Fruit fly (Drosophila melanogaster) whole organism, wandering third instar larva: ENCODE data around the gene BG642312.

Source experiments
- Abd-B ChIP-seq: fragments of >200 bp; optimal IDR thresholded peaks from 2 replicates; lab custom pipeline; 2017; ENCODE audit warnings: missing biosample characterization, missing genetic modification characterization
- CG32264 ChIP-seq: fragments of 200-800 bp; sonication (Bioruptor generic); optimal IDR thresholded peaks from 2 replicates; lab custom pipeline; 2016; ENCODE audit warnings: missing biosample characterization, missing genetic modification characterization
- CG9705 ChIP-seq: fragments of 200-800 bp; sonication (Bioruptor generic); optimal IDR thresholded peaks from 2 replicates; lab custom pipeline; 2018; ENCODE audit warnings: missing biosample characterization, mild to moderate bottlenecking, missing genetic modification characterization
- CrebA ChIP-seq: fragments of 200-800 bp; sonication (Bioruptor generic); optimal IDR thresholded peaks from 2 replicates; lab custom pipeline; 2016; ENCODE audit warnings: missing biosample characterization, mild to moderate bottlenecking, missing genetic modification characterization, borderline replicate concordance
- Dfd ChIP-seq: fragments of >200 bp; optimal IDR thresholded peaks from 2 replicates; lab custom pipeline; 2017; ENCODE audit warnings: missing biosample characterization, missing genetic modification characterization
- GATAd ChIP-seq: sonication (Bioruptor generic); optimal IDR thresholded peaks from 2 replicates; lab custom pipeline; 2016; ENCODE audit warnings: missing biosample characterization, missing genetic modification characterization
- HLH106 ChIP-seq: fragments of 200-800 bp; optimal IDR thresholded peaks from 3 replicates; lab custom pipeline; 2019; ENCODE audit warnings: missing biosample characterization, mild to moderate bottlenecking, missing genetic modification characterization, moderate library complexity
- Hnf4 ChIP-seq: fragments of 200-800 bp; sonication (Bioruptor generic); optimal IDR thresholded peaks from 2 replicates; lab custom pipeline; 2016; ENCODE audit warnings: missing biosample characterization, mild to moderate bottlenecking, missing genetic modification characterization
- Hr78 ChIP-seq: fragments of >200 bp; optimal IDR thresholded peaks from 2 replicates; lab custom pipeline; 2017; ENCODE audit warnings: missing biosample characterization, missing genetic modification characterization
- Hr83 ChIP-seq: fragments of 200-300 bp; sonication (Bioruptor generic); optimal IDR thresholded peaks from 2 replicates; lab custom pipeline; 2016; ENCODE audit warnings: missing biosample characterization, mild to moderate bottlenecking, missing genetic modification characterization, moderate library complexity; ENCODE audit not compliant: poor library complexity, severe bottlenecking
- Mio ChIP-seq: sonication (Bioruptor generic); optimal IDR thresholded peaks from 2 replicates; lab custom pipeline; 2016; ENCODE audit warnings: missing biosample characterization, missing genetic modification characterization
- Myc ChIP-seq: fragments of >200 bp; optimal IDR thresholded peaks from 2 replicates; lab custom pipeline; 2017
- N ChIP-seq: fragments of >200 bp; optimal IDR thresholded peaks from 2 replicates; lab custom pipeline; 2018; ENCODE audit warnings: missing biosample characterization, missing external identifiers, missing genetic modification characterization
- OdsH ChIP-seq: fragments of 200-800 bp; sonication (Bioruptor generic); optimal IDR thresholded peaks from 2 replicates; lab custom pipeline; 2016; ENCODE audit warnings: missing biosample characterization, mild to moderate bottlenecking, missing genetic modification characterization
- Rel ChIP-seq, 2 experiments: fragments of 200-800 bp; sonication (Bioruptor generic) in 1 of 2; optimal IDR thresholded peaks; 2 replicates in 1 of 2; 3 replicates in 1 of 2; lab custom pipeline; 2016 to 2019; ENCODE audit warnings: mild to moderate bottlenecking in 2 of 2, missing biosample characterization in 2 of 2, missing genetic modification characterization in 2 of 2, moderate library complexity in 1 of 2
- Sp1 ChIP-seq: fragments of 200-800 bp; sonication (Bioruptor generic); optimal IDR thresholded peaks from 3 replicates; lab custom pipeline; 2019; ENCODE audit warnings: missing biosample characterization, mild to moderate bottlenecking, missing genetic modification characterization, moderate library complexity
- Vsx2 ChIP-seq: fragments of 200-300, 225-300 bp; sonication (Bioruptor generic); optimal IDR thresholded peaks from 2 replicates; lab custom pipeline; 2018; ENCODE audit warnings: missing biosample characterization, missing genetic modification characterization; ENCODE audit not compliant: partially characterized antibody
- br ChIP-seq: fragments of 200-800 bp; sonication (Bioruptor generic); optimal IDR thresholded peaks from 2 replicates; lab custom pipeline; 2016; ENCODE audit warnings: missing biosample characterization, missing genetic modification characterization
- brk ChIP-seq: fragments of 200-800 bp; sonication (Bioruptor generic); optimal IDR thresholded peaks from 2 replicates; lab custom pipeline; 2016; ENCODE audit warnings: missing biosample characterization, mild to moderate bottlenecking, missing genetic modification characterization
- dl ChIP-seq, 2 experiments: fragments of 175-275, 200-275 bp in 1 of 2; fragments of 200-275 bp in 1 of 2; sonication (Bioruptor generic); optimal IDR thresholded peaks; lab custom pipeline; 2018; ENCODE audit warnings: mild to moderate bottlenecking in 2 of 2, missing biosample characterization in 2 of 2, missing genetic modification characterization in 2 of 2, moderate library complexity in 2 of 2; ENCODE audit not compliant: partially characterized antibody in 2 of 2, insufficient read depth in 1 of 2
- dmrt93B ChIP-seq: fragments of 200-800 bp; sonication (Bioruptor generic); optimal IDR thresholded peaks from 2 replicates; lab custom pipeline; 2018; ENCODE audit warnings: missing biosample characterization, mild to moderate bottlenecking, missing genetic modification characterization
- dsf ChIP-seq: sonication (Bioruptor generic); optimal IDR thresholded peaks from 2 replicates; lab custom pipeline; 2016; ENCODE audit warnings: missing biosample characterization, missing genetic modification characterization, borderline replicate concordance
- ey ChIP-seq: fragments of 200-800 bp; sonication (Bioruptor generic); optimal IDR thresholded peaks from 2 replicates; lab custom pipeline; 2016; ENCODE audit warnings: missing biosample characterization, missing genetic modification characterization
- foxo ChIP-seq, 2 experiments: fragments of 200-800 bp; sonication (Bioruptor generic); optimal IDR thresholded peaks; 2 replicates in 1 of 2; 3 replicates in 1 of 2; lab custom pipeline; 2016 to 2017; ENCODE audit warnings: missing biosample characterization in 2 of 2, missing genetic modification characterization in 2 of 2
- fru ChIP-seq: fragments of 200-800 bp; sonication (Bioruptor generic); optimal IDR thresholded peaks from 3 replicates; lab custom pipeline; 2016; ENCODE audit warnings: missing biosample characterization, mild to moderate bottlenecking, missing genetic modification characterization
- h ChIP-seq: fragments of 200-800 bp; sonication (Bioruptor generic); optimal IDR thresholded peaks from 3 replicates; lab custom pipeline; 2016; ENCODE audit warnings: missing biosample characterization, mild to moderate bottlenecking, missing genetic modification characterization
- jim ChIP-seq: fragments of 175-275, 200-325 bp; sonication (Bioruptor generic); optimal IDR thresholded peaks from 2 replicates; lab custom pipeline; 2016; ENCODE audit warnings: missing biosample characterization, mild to moderate bottlenecking, missing genetic modification characterization
- lola ChIP-seq: fragments of >200 bp; optimal IDR thresholded peaks from 2 replicates; lab custom pipeline; 2017; ENCODE audit warnings: missing biosample characterization, missing genetic modification characterization
- psq ChIP-seq: fragments of 200-800 bp; sonication (Bioruptor generic); optimal IDR thresholded peaks from 3 replicates; lab custom pipeline; 2017; ENCODE audit warnings: missing biosample characterization, mild to moderate bottlenecking, missing genetic modification characterization, moderate library complexity
- rgr ChIP-seq: fragments of 200-800 bp; sonication (Bioruptor generic); optimal IDR thresholded peaks from 3 replicates; lab custom pipeline; 2016; ENCODE audit warnings: missing biosample characterization, mild to moderate bottlenecking, missing genetic modification characterization
- sage ChIP-seq: fragments of 200-800 bp; sonication (Bioruptor generic); optimal IDR thresholded peaks from 2 replicates; lab custom pipeline; 2016; ENCODE audit warnings: missing biosample characterization, mild to moderate bottlenecking, missing genetic modification characterization
- sv ChIP-seq: fragments of 200-800 bp; sonication (Bioruptor generic); optimal IDR thresholded peaks from 3 replicates; lab custom pipeline; 2016; ENCODE audit warnings: missing biosample characterization, missing genetic modification characterization
- tai ChIP-seq: sonication (Bioruptor generic); optimal IDR thresholded peaks from 2 replicates; lab custom pipeline; 2016; ENCODE audit warnings: missing biosample characterization, missing genetic modification characterization
- usp ChIP-seq: fragments of >200 bp; optimal IDR thresholded peaks from 2 replicates; lab custom pipeline; 2017; ENCODE audit warnings: missing biosample characterization, missing genetic modification characterization
- woc ChIP-seq: sonication (Bioruptor generic); optimal IDR thresholded peaks from 2 replicates; lab custom pipeline; 2016; ENCODE audit warnings: missing biosample characterization, mild to moderate bottlenecking, missing genetic modification characterization

Gene BG642312

dm6 chr3L:6270283-6270682 lies 37.1 kb upstream of the BG642312 start (continued):
- TF ChIP-seq usp: no peak
- no peak for TF ChIP-seq sage (GFP tag; lab: Kevin White, UChicago)

dm6 chr3L:6269003-6269402 lies 35.8 kb upstream of the BG642312 start:
- no peak for TF ChIP-seq dl (GFP tag; optimal IDR thresholded peaks at IDR 0.05; lab: Kevin White, UChicago; ENCODE audit: insufficient read depth in 1 of 2, partially characterized antibody in 2 of 2)
- TF ChIP-seq woc (GFP tag; lab: Kevin White, UChicago): peak; percentile 2
- no peak for TF ChIP-seq Mio (GFP tag; lab: Kevin White, UChicago)
- TF ChIP-seq Abd-B: no peak
- no peak for TF ChIP-seq lola (GFP tag; lab: Kevin White, UChicago)
- peak; percentile 49 for TF ChIP-seq fru (GFP tag; lab: Kevin White, UChicago)
- no peak for TF ChIP-seq dmrt93B (GFP tag; lab: Kevin White, UChicago)
- peak in 1 of 2 experiments; percentile 50 for TF ChIP-seq foxo (GFP tag; optimal IDR thresholded peaks at IDR 0.05; lab: Kevin White, UChicago)
- no peak for TF ChIP-seq usp
- TF ChIP-seq N (GFP tag; lab: Kevin White, UChicago): no peak
- TF ChIP-seq psq: peak; percentile 11
- peak; percentile 3 for TF ChIP-seq Sp1 (GFP tag; lab: Kevin White, UChicago)
- TF ChIP-seq Dfd (GFP tag; lab: Kevin White, UChicago): no peak
- TF ChIP-seq CG9705 (GFP tag; lab: Kevin White, UChicago): no peak
- TF ChIP-seq Vsx2 (GFP tag; lab: Kevin White, UChicago): no peak
- peak; percentile 42 for TF ChIP-seq ey
- TF ChIP-seq Myc: no peak
- peak; percentile 14 for TF ChIP-seq HLH106 (tag; lab: Kevin White, UChicago)
- peak; percentile 25 for TF ChIP-seq OdsH (GFP tag; lab: Kevin White, UChicago)
- TF ChIP-seq brk: no peak
- TF ChIP-seq jim (GFP tag; lab: Kevin White, UChicago): no peak
- TF ChIP-seq h (GFP tag; lab: Kevin White, UChicago): peak; percentile 55
- TF ChIP-seq rgr (GFP tag; lab: Kevin White, UChicago): peak; percentile 26
- TF ChIP-seq dsf (GFP tag; lab: Kevin White, UChicago): no peak
- peak; percentile 26 for TF ChIP-seq br (GFP tag; lab: Kevin White, UChicago)

- TF ChIP-seq GATAd (GFP tag; lab: Kevin White, UChicago) (no peak), Mio (GFP tag; lab: Kevin White, UChicago) (no peak), Hr78 (GFP tag; lab: Kevin White, UChicago) (no peak), Dfd (GFP tag; lab: Kevin White, UChicago) (no peak), tai (GFP tag; lab: Kevin White, UChicago) (no peak), Myc (no peak), sage (GFP tag; lab: Kevin White, UChicago) (no peak), Hr83 (GFP tag; lab: Kevin White, UChicago) (no peak), Rel (GFP tag; optimal IDR thresholded peaks at IDR 0.05; lab: Kevin White, UChicago) (no peak), Rel (tag; optimal IDR thresholded peaks at IDR 0.05; lab: Kevin White, UChicago) (no peak), OdsH (GFP tag; lab: Kevin White, UChicago) (no peak), CG32264 (GFP tag; lab: Kevin White, UChicago) (no peak), rgr (GFP tag; lab: Kevin White, UChicago) (no peak), Sp1 (GFP tag; lab: Kevin White, UChicago) (no peak), Vsx2 (GFP tag; lab: Kevin White, UChicago) (no peak), psq (no peak), usp (no peak), CrebA (GFP tag; lab: Kevin White, UChicago) (no peak), sv (no peak)
Observed at dm6 chr3L:6268076-6268475, 34.9 kb upstream of the BG642312 start.

dm6 chr3L:6267509-6267908 lies 34.3 kb upstream of the BG642312 start:
- no peak for TF ChIP-seq Hnf4
